Fruit fly (Drosophila melanogaster) whole organism: ENCODE data around the gene Ldsdh1.

ENCODE experiments used
- CG8478 ChIP-seq: fragments of >200 bp; optimal IDR thresholded peaks from 2 replicates; lab custom pipeline; 2018; ENCODE audit warnings: inconsistent platforms
- pan ChIP-seq: fragments of >200 bp; optimal IDR thresholded peaks from 2 replicates; lab custom pipeline; 2017
- psq ChIP-seq: fragments of >200 bp; optimal IDR thresholded peaks from 2 replicates; lab custom pipeline; 2017
- usp ChIP-seq: fragments of >200 bp; optimal IDR thresholded peaks from 2 replicates; lab custom pipeline; 2017; ENCODE audit warnings: missing biosample characterization, missing genetic modification characterization, mixed read lengths

- no peak for TF ChIP-seq pan (lab: Kevin White, UChicago)
- no peak for TF ChIP-seq CG8478 (lab: Kevin White, UChicago)
- TF ChIP-seq usp = no peak
- no peak for TF ChIP-seq psq (lab: Kevin White, UChicago)
These were observed 31.3 kb upstream of the Ldsdh1 start for dm6 chrX:8112715-8113114.
